Worm (Caenorhabditis elegans) whole organism, late embryonic: ENCODE measurements around the gene C08B6.10.

Experiments used
- ceh-24 ChIP-seq: sonication (generic microtip); optimal IDR thresholded peaks from 2 replicates; lab custom pipeline; 2016; ENCODE audit warnings: mild to moderate bottlenecking, missing genetic modification characterization, missing compliant biosample characterization
- hlh-15 ChIP-seq: sonication (generic microtip); optimal IDR thresholded peaks from 2 replicates; lab custom pipeline; 2016; ENCODE audit warnings: missing genetic modification characterization, missing compliant biosample characterization
- hlh-6 ChIP-seq: sonication (generic microtip); optimal IDR thresholded peaks from 2 replicates; lab custom pipeline; 2016; ENCODE audit warnings: missing genotype, missing genetic modification characterization, missing compliant biosample characterization
- nhr-11 ChIP-seq: fragments of 150-350 bp; optimal IDR thresholded peaks from 2 replicates; lab custom pipeline; 2014; ENCODE audit warnings: missing biosample characterization, missing genetic modification characterization
- ref-2 ChIP-seq: sonication (generic microtip); optimal IDR thresholded peaks from 2 replicates; lab custom pipeline; 2016; ENCODE audit warnings: missing genetic modification characterization, missing compliant biosample characterization
- tbx-7 ChIP-seq: sonication (generic microtip); optimal IDR thresholded peaks from 2 replicates; lab custom pipeline; 2016; ENCODE audit warnings: missing genotype, missing genetic modification characterization, missing compliant biosample characterization
- zip-5 ChIP-seq: sonication (generic microtip); optimal IDR thresholded peaks from 2 replicates; lab custom pipeline; 2016; ENCODE audit warnings: missing genetic modification characterization, missing compliant biosample characterization

ce11 chrV:10103811-10104210, 21.5 kb upstream of the C08B6.10 start:
- TF ChIP-seq nhr-11 (tag; lab: Kevin White, UChicago) (no peak), hlh-6 (tag; lab: Kevin White, UChicago) (no peak), ref-2 (tag; lab: Kevin White, UChicago) (no peak), zip-5 (no peak), tbx-7 (tag; lab: Kevin White, UChicago) (no peak), hlh-15 (tag; lab: Kevin White, UChicago) (no peak), ceh-24 (tag; lab: Kevin White, UChicago) (no peak)
